Worm (Caenorhabditis elegans): ENCODE measurements around the gene osm-1.

DNA sequence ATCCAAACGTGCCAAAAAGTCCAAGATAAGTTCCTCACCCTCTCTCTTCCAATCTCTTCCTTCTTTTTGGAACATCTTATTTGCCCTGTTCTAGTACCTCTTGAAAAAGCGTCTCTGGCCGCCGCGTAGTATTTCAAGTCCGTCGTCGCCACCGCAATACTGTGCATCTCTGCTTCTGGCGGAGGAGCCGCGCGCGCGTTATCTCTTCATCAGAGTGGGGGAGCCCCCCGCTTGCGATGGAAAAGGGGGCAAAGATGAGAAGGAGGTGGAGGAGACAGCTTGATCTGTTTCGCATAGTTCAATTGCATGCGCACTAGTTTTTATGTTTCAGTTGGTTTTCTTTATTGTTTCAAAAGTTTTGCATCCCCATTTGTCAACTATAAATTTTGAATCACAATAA, 12.7 kb upstream of the osm-1 start:
- TF ChIP-seq unc-62 (GFP tag; optimal IDR thresholded peaks at IDR 0.05), result no peak
- TF ChIP-seq Y55F3AM.14 (GFP tag; optimal IDR thresholded peaks at IDR 0.05), result no peak
- TF ChIP-seq zag-1 (tag; optimal IDR thresholded peaks at IDR 0.05), result no peak
- TF ChIP-seq ztf-4 (tag; optimal IDR thresholded peaks at IDR 0.05), result no peak
- no peak for TF ChIP-seq nhr-237 (tag; optimal IDR thresholded peaks at IDR 0.05)
- no peak for TF ChIP-seq nhr-25 (tag; optimal IDR thresholded peaks at IDR 0.05)
